Fruit fly (Drosophila melanogaster): ENCODE data around the gene CG33285.

CG33285 gene

dm6 chr3L:21047037-21047436 is 41.8 kb downstream of the CG33285 start (continued):
- TF ChIP-seq HLH54F (GFP tag; optimal IDR thresholded peaks at IDR 0.05) (no peak), CG5180 (GFP tag; optimal IDR thresholded peaks at IDR 0.05) (no peak), Fer1 (GFP tag; optimal IDR thresholded peaks at IDR 0.05) (peak; percentile 44), CG9215 (GFP tag; IDR thresholded peaks at IDR 0.05) (peak; percentile 77), CG18262 (tag; optimal IDR thresholded peaks at IDR 0.05) (peak; percentile 73), Optix (GFP tag; IDR thresholded peaks at IDR 0.05) (no peak), CG12299 (tag; optimal IDR thresholded peaks at IDR 0.05) (no peak), B-H1 (GFP tag; IDR thresholded peaks at IDR 0.05) (peak; percentile 21; the same call in 1 of the 3 replicates), Dek (tag; optimal IDR thresholded peaks at IDR 0.05) (peak; percentile 8), gem (tag; optimal IDR thresholded peaks at IDR 0.05) (peak; percentile 78), CG10462 (GFP tag; optimal IDR thresholded peaks at IDR 0.05) (peak; percentile 14), cg (GFP tag; optimal IDR thresholded peaks at IDR 0.05) (no peak), CG10267 (tag; optimal IDR thresholded peaks at IDR 0.05) (peak; percentile 61), fd96Cb (tag; optimal IDR thresholded peaks at IDR 0.05) (peak; percentile 43), CG5245 (GFP tag; optimal IDR thresholded peaks at IDR 0.05) (peak; percentile 24), Side (GFP tag; optimal IDR thresholded peaks at IDR 0.05) (no peak), CG17612 (GFP tag; IDR thresholded peaks at IDR 0.05) (no peak), CG18476 (GFP tag; optimal IDR thresholded peaks at IDR 0.05) (peak; percentile 42), pb (GFP tag; optimal IDR thresholded peaks at IDR 0.05) (no peak), CG4282 (GFP tag; optimal IDR thresholded peaks at IDR 0.05) (no peak), Hand (GFP tag; optimal IDR thresholded peaks at IDR 0.05) (peak; percentile 6), pita (GFP tag; optimal IDR thresholded peaks at IDR 0.05) (no peak), mld (GFP tag; IDR thresholded peaks at IDR 0.05; ENCODE audit: partially characterized antibody) (no peak), Ptx1 (GFP tag; IDR thresholded peaks at IDR 0.05) (0 out of 2 replicates have a peak, but pooled peaks have one; percentile 13), CG31388 (GFP tag; optimal IDR thresholded peaks at IDR 0.05) (no peak), Hmr (GFP tag; optimal IDR thresholded peaks at IDR 0.05) (peak; percentile 11), CG2712 (tag; optimal IDR thresholded peaks at IDR 0.05) (peak; percentile 77), CG15696 (tag; optimal IDR thresholded peaks at IDR 0.05) (peak; percentile 65), stwl (tag; optimal IDR thresholded peaks at IDR 0.05) (no peak), CG9817 (tag; optimal IDR thresholded peaks at IDR 0.05) (no peak), CG8359 (GFP tag; optimal IDR thresholded peaks at IDR 0.05; ENCODE audit: borderline replicate concordance) (no peak), chm (GFP tag; IDR thresholded peaks at IDR 0.05) (peak; percentile 65), BEAF-32 (GFP tag; optimal IDR thresholded peaks at IDR 0.05) (no peak), ro (GFP tag; IDR thresholded peaks at IDR 0.05) (no peak), D19A (tag; optimal IDR thresholded peaks at IDR 0.05) (peak; percentile 63), CG17328 (GFP tag; IDR thresholded peaks at IDR 0.05) (peak; percentile 72), CG8924 (tag; optimal IDR thresholded peaks at IDR 0.05) (peak; percentile 38), CG13296 (GFP tag; optimal IDR thresholded peaks at IDR 0.05) (peak; percentile 13), CG14710 (tag; optimal IDR thresholded peaks at IDR 0.05) (peak; percentile 69), Jarid2 (GFP tag; optimal IDR thresholded peaks at IDR 0.05) (no peak), bsh (GFP tag; optimal IDR thresholded peaks at IDR 0.05) (peak in 1 of 2 experiments; percentile 73), CG17829 (tag; optimal IDR thresholded peaks at IDR 0.05) (peak; percentile 73), pan (optimal IDR thresholded peaks at IDR 0.05) (no peak), pan (GFP tag; optimal IDR thresholded peaks at IDR 0.05 in 1 of 2, IDR thresholded peaks at IDR 0.05 in 1 of 2) (peak in 1 of 2 experiments; percentile 42), CG1602 (GFP tag; optimal IDR thresholded peaks at IDR 0.05) (peak; percentile 12), ATbp (GFP tag; optimal IDR thresholded peaks at IDR 0.05) (peak; percentile 27), lov (optimal IDR thresholded peaks at IDR 0.05) (no peak), lov (GFP tag; IDR thresholded peaks at IDR 0.05) (0 out of 3 replicates have a peak, but pooled peaks have one; percentile 37), eve (GFP tag; optimal IDR thresholded peaks at IDR 0.05) (peak in 1 of 2 experiments; percentile 67), gfzf (GFP tag; optimal IDR thresholded peaks at IDR 0.05) (no peak)

Measured in whole organism, embryonic.